Worm (Caenorhabditis elegans): ENCODE data around the gene clc-31.

ce11 chrII:323048-323776, 17.1 kb upstream of the clc-31 start, which contains the start of gene K01A2.10:
- TF ChIP-seq nhr-25 (tag; optimal IDR thresholded peaks at IDR 0.05) (peak; percentile 26), mdl-1 (tag; optimal IDR thresholded peaks at IDR 0.05) (no peak), lin-13 (GFP tag; optimal IDR thresholded peaks at IDR 0.05) (peak; percentile 30), C34F6.9 (tag; optimal IDR thresholded peaks at IDR 0.05) (peak; percentile 78), sma-3 (GFP tag; optimal IDR thresholded peaks at IDR 0.05) (no peak), ama-1 (optimal IDR thresholded peaks at IDR 0.05) (no peak), nhr-129 (tag; optimal IDR thresholded peaks at IDR 0.05) (peak; percentile 88), unc-39 (tag; optimal IDR thresholded peaks at IDR 0.05) (no peak), lsy-2 (tag; optimal IDR thresholded peaks at IDR 0.05) (peak in 1 of 2 experiments; percentile 59), fos-1 (tag; optimal IDR thresholded peaks at IDR 0.05) (peak; percentile 42), aly-2 (tag; optimal IDR thresholded peaks at IDR 0.05) (no peak), R02D3.7 (tag; optimal IDR thresholded peaks at IDR 0.05) (no peak), gmeb-1 (tag; optimal IDR thresholded peaks at IDR 0.05) (no peak)
